Worm (Caenorhabditis elegans) whole organism, L1 larva: ENCODE data around the gene srw-140.
A peak's percentile ranks its signal among the peaks of the same experiment; 100 is the strongest.

ENCODE experiments used
- F16B12.6 ChIP-seq: fragments of 150-350 bp; optimal IDR thresholded peaks from 2 replicates; lab custom pipeline; 2014; ENCODE audit warnings: missing biosample characterization, missing genetic modification characterization
- aha-1 ChIP-seq: fragments of 150-350 bp; optimal IDR thresholded peaks from 2 replicates; lab custom pipeline; 2014; ENCODE audit warnings: missing biosample characterization, missing genetic modification characterization
- aly-2 ChIP-seq: fragments of 150-350 bp; optimal IDR thresholded peaks from 2 replicates; lab custom pipeline; 2014; ENCODE audit warnings: missing biosample characterization, missing genetic modification characterization
- ceh-63 ChIP-seq: fragments of 200-800 bp; sonication (Bioruptor generic); optimal IDR thresholded peaks from 2 replicates; lab custom pipeline; 2018; ENCODE audit warnings: mild to moderate bottlenecking, missing genetic modification characterization, missing compliant biosample characterization
- ceh-88 ChIP-seq: fragments of 200-800 bp; sonication (Bioruptor generic); IDR thresholded peaks from 2 replicates; pipeline ENCODE4 v1.3.6; 2022; ENCODE audit warnings: missing genetic modification characterization, missing compliant biosample characterization
- efl-1 ChIP-seq, 4 experiments: fragments of 150-350 bp; optimal IDR thresholded peaks in 3 of 4; peaks in 1 of 4; 1 replicate in 1 of 4; 2 replicates in 3 of 4; lab custom pipeline; 2014; ENCODE audit warnings: missing biosample characterization in 2 of 4, missing genetic modification characterization in 2 of 4, missing genetic modification reagents in 2 of 4
- efl-3 ChIP-seq: fragments of 200-800 bp; sonication (Bioruptor generic); optimal IDR thresholded peaks from 2 replicates; lab custom pipeline; 2018; ENCODE audit warnings: mild to moderate bottlenecking, missing genetic modification characterization, missing compliant biosample characterization
- egl-27 ChIP-seq, 2 experiments: fragments of 150-350 bp in 1 of 2; sonication (generic microtip); optimal IDR thresholded peaks; 3 replicates each; lab custom pipeline; 2017 to 2018; ENCODE audit warnings: missing biosample characterization in 2 of 2, missing genetic modification characterization in 2 of 2, missing genetic modification reagents in 2 of 2
- ets-5 ChIP-seq: fragments of 200-800 bp; sonication (Bioruptor generic); IDR thresholded peaks from 2 replicates; pipeline ENCODE4 v1.3.6; 2022; ENCODE audit warnings: missing genetic modification characterization, missing compliant biosample characterization
- hlh-17 ChIP-seq: fragments of 200-800 bp; sonication (Bioruptor generic); optimal IDR thresholded peaks from 2 replicates; lab custom pipeline; 2018; ENCODE audit warnings: missing genetic modification characterization, mild to moderate bottlenecking, missing compliant biosample characterization, moderate library complexity, borderline replicate concordance
- hpl-2 ChIP-seq: fragments of 150-350 bp; optimal IDR thresholded peaks from 2 replicates; lab custom pipeline; 2014; ENCODE audit warnings: missing biosample characterization, missing genetic modification reagents, missing genetic modification characterization
- jun-1 ChIP-seq: fragments of 150-350 bp; optimal IDR thresholded peaks from 2 replicates; lab custom pipeline; 2014; ENCODE audit warnings: missing biosample characterization, missing genetic modification reagents, missing genetic modification characterization
- nhr-12 ChIP-seq: sonication (generic microtip); optimal IDR thresholded peaks from 2 replicates; lab custom pipeline; 2017; ENCODE audit warnings: missing biosample characterization, missing genetic modification characterization
- nhr-85 ChIP-seq: sonication (generic microtip); peaks from one replicate; lab custom pipeline; 2016; ENCODE audit warnings: missing genetic modification characterization, inconsistent platforms, missing compliant biosample characterization
- nhr-90 ChIP-seq: sonication (generic microtip); optimal IDR thresholded peaks from 2 replicates; lab custom pipeline; 2016; ENCODE audit warnings: mild to moderate bottlenecking, missing genetic modification characterization, missing compliant biosample characterization; ENCODE audit not compliant: poor library complexity
- sup-37 ChIP-seq: fragments of 200-800 bp; sonication (Bioruptor generic); optimal IDR thresholded peaks from 2 replicates; lab custom pipeline; 2018; ENCODE audit warnings: mild to moderate bottlenecking, missing genetic modification characterization, missing compliant biosample characterization
- tbx-2 ChIP-seq: sonication (generic microtip); optimal IDR thresholded peaks from 2 replicates; lab custom pipeline; 2016; ENCODE audit warnings: missing genetic modification characterization, missing compliant biosample characterization
- unc-62 ChIP-seq: fragments of 150-350 bp; optimal IDR thresholded peaks from 2 replicates; lab custom pipeline; 2014; ENCODE audit warnings: missing biosample characterization, missing genetic modification reagents, missing genetic modification characterization
- unc-86 ChIP-seq: sonication (generic microtip); optimal IDR thresholded peaks from 2 replicates; lab custom pipeline; 2016; ENCODE audit warnings: missing genetic modification characterization, missing compliant biosample characterization
- xbp-1 ChIP-seq: sonication (generic microtip); optimal IDR thresholded peaks from 2 replicates; lab custom pipeline; 2016; ENCODE audit warnings: missing genetic modification characterization, missing compliant biosample characterization

Gene srw-140

ce11 chrV:5204127-5204526, 38.6 kb downstream of the srw-140 start, which contains the start of gene ttc-37 (continued):
- TF ChIP-seq ets-5 (GFP tag; lab: Robert Waterston, UW) (no peak), unc-62 (GFP tag; lab: Kevin White, UChicago) (no peak), nhr-12 (no peak), ceh-88 (no peak), nhr-90 (tag; lab: Kevin White, UChicago) (peak; percentile 46), hpl-2 (no peak), ceh-63 (GFP tag; lab: Kevin White, UChicago) (no peak)

- TF ChIP-seq nhr-85 (peak; percentile 27), egl-27 (tag; optimal IDR thresholded peaks at IDR 0.05; lab: Kevin White, UChicago) (no peak), F16B12.6 (tag; lab: Kevin White, UChicago) (no peak), jun-1 (tag; lab: Kevin White, UChicago) (no peak), tbx-2 (tag; lab: Kevin White, UChicago) (no peak), xbp-1 (tag; lab: Kevin White, UChicago) (no peak), aha-1 (tag; lab: Kevin White, UChicago) (no peak), unc-86 (no peak), efl-1 (optimal IDR thresholded peaks at IDR 0.05; lab: Kevin White, UChicago) (no peak), efl-1 (GFP tag; optimal IDR thresholded peaks at IDR 0.05 in 1 of 2; lab: Kevin White, UChicago) (peak in 1 of 2 experiments; percentile 16), sup-37 (GFP tag; lab: Kevin White, UChicago) (no peak), aly-2 (no peak), efl-3 (GFP tag; lab: Kevin White, UChicago) (no peak), hlh-17 (no peak)
Measured at ce11 chrV:5213674-5214073, 48.1 kb downstream of the srw-140 start.
